Worm (Caenorhabditis elegans) whole organism, late embryonic: Measurements from ENCODE around the gene F49E10.4.

Experiments used
- K02D7.2 ChIP-seq: sonication (generic microtip); optimal IDR thresholded peaks from 2 replicates; lab custom pipeline; 2017; ENCODE audit warnings: mild to moderate bottlenecking, missing genetic modification characterization, missing compliant biosample characterization
- ceh-30 ChIP-seq: fragments of 150-350 bp; optimal IDR thresholded peaks from 2 replicates; lab custom pipeline; 2014; ENCODE audit warnings: missing biosample characterization, missing genetic modification characterization
- hlh-8 ChIP-seq: sonication (generic microtip); optimal IDR thresholded peaks from 2 replicates; lab custom pipeline; 2016; ENCODE audit warnings: missing genotype, missing genetic modification characterization, missing compliant biosample characterization
- madf-2 ChIP-seq: sonication (generic microtip); optimal IDR thresholded peaks from 2 replicates; lab custom pipeline; 2017; ENCODE audit warnings: missing genetic modification characterization, missing compliant biosample characterization
- nhr-11 ChIP-seq: fragments of 150-350 bp; optimal IDR thresholded peaks from 2 replicates; lab custom pipeline; 2014; ENCODE audit warnings: missing biosample characterization, missing genetic modification characterization
- pat-9 ChIP-seq: fragments of 200-800 bp; sonication (Bioruptor generic); optimal IDR thresholded peaks from 2 replicates; lab custom pipeline; 2018; ENCODE audit warnings: mild to moderate bottlenecking, missing genetic modification characterization, moderate library complexity, missing compliant biosample characterization
- sox-4 ChIP-seq: sonication (generic microtip); optimal IDR thresholded peaks from 2 replicates; lab custom pipeline; 2017; ENCODE audit warnings: mild to moderate bottlenecking, missing genetic modification characterization, inconsistent platforms, missing compliant biosample characterization

F49E10.4 gene

DNA sequence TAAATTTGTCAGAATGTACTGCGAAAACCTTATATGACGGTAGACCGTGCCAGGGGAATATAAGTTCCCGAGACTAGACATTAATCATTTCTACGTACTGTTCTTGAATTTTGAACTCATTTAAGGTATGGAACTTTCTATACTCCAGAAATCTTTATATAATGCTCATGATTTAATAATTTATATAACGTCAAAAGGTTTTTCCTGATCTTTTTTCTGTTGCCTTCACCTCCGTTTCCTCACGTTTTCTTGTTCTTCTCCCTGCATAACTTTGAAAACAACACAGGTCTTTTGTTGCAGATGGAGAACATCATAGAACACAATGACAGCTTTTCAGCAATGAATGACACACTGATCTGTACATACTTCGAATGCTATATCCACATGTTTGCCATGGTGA, 55.2 kb downstream of the F49E10.4 start, which contains the start of gene egl-6:
egl-6 (plus strand) TSS at position 301 of the 400 bp plus-strand sequence.
- TF ChIP-seq pat-9 (tag; lab: Kevin White, UChicago), result no peak
- TF ChIP-seq madf-2 (tag; lab: Kevin White, UChicago), result no peak
- no peak for TF ChIP-seq ceh-30
- no peak for TF ChIP-seq sox-4
- no peak for TF ChIP-seq nhr-11 (tag; lab: Kevin White, UChicago)
- no peak for TF ChIP-seq K02D7.2 (tag; lab: Kevin White, UChicago)
- TF ChIP-seq hlh-8 (tag; lab: Kevin White, UChicago), result no peak
